Fruit fly (Drosophila melanogaster): ENCODE results near the gene Npc2b.
A peak's percentile ranks its signal among the peaks of the same experiment; 100 is the strongest.

Npc2b gene

dm6 chr3R:14122347-14122812, 33.1 kb downstream of the Npc2b start, which contains the start of the genes Abi and twf:
Abi (minus strand) TSS chr3R:14122420.
twf (plus strand) TSS chr3R:14122654.
- peak; percentile 34 for TF ChIP-seq CG17801 (GFP tag; optimal IDR thresholded peaks at IDR 0.05; ENCODE audit: partially characterized antibody)

dm6 chr3R:14125479-14126121, 36.3 kb downstream of the Npc2b start, which contains the start of the genes 140up and Polr2B:
140up (minus strand) TSS chr3R:14125548.
Polr2B (plus strand) TSS chr3R:14125791.
- peak; percentile 93 for TF ChIP-seq CG17801 (GFP tag; optimal IDR thresholded peaks at IDR 0.05; ENCODE audit: partially characterized antibody)

dm6 chr3R:14131972-14132371, 42.7 kb downstream of the Npc2b start, which contains the start of gene CG14356:
CG14356 (minus strand) TSS chr3R:14132072.
- no peak for TF ChIP-seq CG17801 (GFP tag; optimal IDR thresholded peaks at IDR 0.05; ENCODE audit: partially characterized antibody)

dm6 chr3R:14140912-14141311, 51.6 kb downstream of the Npc2b start:
- TF ChIP-seq CG17801 (GFP tag; optimal IDR thresholded peaks at IDR 0.05; ENCODE audit: partially characterized antibody): no peak
